Worm (Caenorhabditis elegans): ENCODE data around the gene sid-2.

DNA sequence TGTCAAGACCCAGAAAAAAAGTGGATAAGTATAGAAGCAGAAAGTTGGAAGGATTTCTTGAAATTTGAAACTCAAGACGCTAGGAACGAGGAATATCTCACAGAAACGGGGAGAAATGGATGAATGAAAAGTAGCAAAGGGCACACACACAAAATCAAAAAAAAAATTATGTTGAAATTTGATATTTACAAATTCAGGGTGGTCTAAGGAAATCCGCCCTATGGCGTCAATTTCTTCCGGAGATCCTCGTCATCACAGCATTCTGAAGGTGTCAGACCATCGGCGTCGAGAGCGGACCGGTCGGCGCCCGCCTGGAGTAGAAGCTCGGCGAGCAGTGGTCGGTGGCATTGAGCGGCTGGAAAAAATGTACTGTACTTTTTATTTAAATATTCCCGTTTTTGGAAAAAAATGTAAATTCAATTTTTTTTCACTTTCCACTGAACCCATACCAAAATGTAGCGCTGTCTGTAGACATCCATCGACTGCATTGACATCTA, 39.2 kb upstream of the sid-2 start:
- TF ChIP-seq ceh-39 (tag; optimal IDR thresholded peaks at IDR 0.05) (no peak), unc-62 (GFP tag; optimal IDR thresholded peaks at IDR 0.05) (no peak), hlh-1 (tag; optimal IDR thresholded peaks at IDR 0.05) (no peak), unc-120 (tag; optimal IDR thresholded peaks at IDR 0.05; ENCODE audit: poor library complexity, severe bottlenecking) (no peak), elt-3 (tag; optimal IDR thresholded peaks at IDR 0.05) (no peak), nhr-76 (tag; optimal IDR thresholded peaks at IDR 0.05) (no peak)

Data from whole organism, mixed stage, embryonic.